Worm (Caenorhabditis elegans): Measurements from ENCODE around the gene ttr-12.

ce11 chrV:20623060-20623459 is 14.5 kb upstream of the ttr-12 start, which contains the start of gene F46B3.8:
- TF ChIP-seq dao-5 (tag; optimal IDR thresholded peaks at IDR 0.05) (no peak), him-1 (tag; optimal IDR thresholded peaks at IDR 0.05) (no peak), W03F9.2 (tag; optimal IDR thresholded peaks at IDR 0.05) (no peak)
